Worm (Caenorhabditis elegans) whole organism, L4 larva: ENCODE data around the gene C50D2.6.

Experiments used
- F37D6.2 ChIP-seq: sonication (generic microtip); optimal IDR thresholded peaks from 2 replicates; lab custom pipeline; 2016; ENCODE audit warnings: mild to moderate bottlenecking, missing genetic modification characterization, missing compliant biosample characterization
- F44E2.7 ChIP-seq: fragments of 200-800 bp; sonication (Bioruptor generic); IDR thresholded peaks from 2 replicates; pipeline ENCODE4 v2.1.2; 2022; ENCODE audit warnings: missing genetic modification characterization, missing compliant biosample characterization
- F49E8.2 ChIP-seq: sonication (generic microtip); optimal IDR thresholded peaks from 2 replicates; lab custom pipeline; 2016; ENCODE audit warnings: missing compliant biosample characterization, mild to moderate bottlenecking, missing genetic modification characterization, borderline replicate concordance
- R02D3.7 ChIP-seq: fragments of 150-350 bp; sonication (generic microtip); optimal IDR thresholded peaks from 3 replicates; lab custom pipeline; 2014; ENCODE audit warnings: missing biosample characterization, missing genetic modification characterization
- T26A8.4 ChIP-seq: fragments of 200-800 bp; sonication (Bioruptor generic); IDR thresholded peaks from 2 replicates; pipeline ENCODE4 v1.3.6; 2022; ENCODE audit warnings: missing genetic modification characterization, missing compliant biosample characterization
- Y48G9A.11 ChIP-seq: fragments of 200-800 bp; sonication (Bioruptor generic); IDR thresholded peaks from 2 replicates; pipeline ENCODE4 v1.3.6; 2022; ENCODE audit warnings: missing genetic modification reagents, missing genetic modification characterization, missing compliant biosample characterization
- Y75B8A.6 ChIP-seq: fragments of 200-800 bp; sonication (Bioruptor generic); IDR thresholded peaks from 2 replicates; pipeline ENCODE4 v1.3.6; 2022; ENCODE audit warnings: missing genetic modification reagents, missing genetic modification characterization, missing compliant biosample characterization
- ZK337.2 ChIP-seq: fragments of 200-800 bp; sonication (Bioruptor generic); IDR thresholded peaks from 2 replicates; pipeline ENCODE4 v1.3.6; 2022; ENCODE audit warnings: missing genetic modification reagents, missing genetic modification characterization, missing compliant biosample characterization
- ama-1 ChIP-seq: fragments of 150-350 bp; optimal IDR thresholded peaks from 2 replicates; lab custom pipeline; 2014; ENCODE audit warnings: inconsistent platforms, mixed read lengths
- attf-4 ChIP-seq: sonication (generic microtip); optimal IDR thresholded peaks from 3 replicates; lab custom pipeline; 2017; ENCODE audit warnings: missing biosample characterization, missing genetic modification characterization
- ceh-44 ChIP-seq: fragments of 200-800 bp; sonication (Bioruptor generic); IDR thresholded peaks from 2 replicates; pipeline ENCODE4 v1.3.6; 2022; ENCODE audit warnings: missing genetic modification reagents, missing genetic modification characterization, missing compliant biosample characterization
- ceh-62 ChIP-seq: sonication (generic microtip); optimal IDR thresholded peaks from 2 replicates; lab custom pipeline; 2017; ENCODE audit warnings: missing biosample characterization, missing genetic modification characterization
- ceh-82 ChIP-seq: sonication (generic microtip); optimal IDR thresholded peaks from 2 replicates; lab custom pipeline; 2017; ENCODE audit warnings: missing biosample characterization, missing genetic modification characterization
- ces-1 ChIP-seq: fragments of 150-350 bp; sonication (generic microtip); optimal IDR thresholded peaks from 4 replicates; lab custom pipeline; 2014; ENCODE audit warnings: missing biosample characterization, missing genetic modification reagents, missing genetic modification characterization
- daf-12 ChIP-seq: fragments of 150-350 bp; optimal IDR thresholded peaks from 2 replicates; lab custom pipeline; 2014; ENCODE audit warnings: missing biosample characterization, missing genetic modification reagents, missing genetic modification characterization
- daf-16 ChIP-seq, 3 experiments: sonication (generic microtip); optimal IDR thresholded peaks; 2 replicates each; lab custom pipeline; 2016 to 2017; ENCODE audit warnings: missing genetic modification characterization in 3 of 3, missing genetic modification reagents in 3 of 3, mild to moderate bottlenecking in 2 of 3, missing compliant biosample characterization in 2 of 3, missing biosample characterization in 1 of 3, moderate library complexity in 1 of 3
- daf-8 ChIP-seq: fragments of 200-800 bp; sonication (Bioruptor generic); IDR thresholded peaks from 2 replicates; pipeline ENCODE4 v1.3.6; 2022; ENCODE audit warnings: missing genetic modification characterization, missing compliant biosample characterization
- dmd-6 ChIP-seq: fragments of 200-800 bp; sonication (Bioruptor generic); IDR thresholded peaks from 2 replicates; pipeline ENCODE4 v1.3.6; 2022; ENCODE audit warnings: missing genetic modification reagents, missing genetic modification characterization, missing compliant biosample characterization
- dpl-1 ChIP-seq: fragments of 150-350 bp; optimal IDR thresholded peaks from 2 replicates; lab custom pipeline; 2014; ENCODE audit warnings: missing biosample characterization, missing genetic modification reagents, missing genetic modification characterization
- dve-1 ChIP-seq: sonication (generic microtip); optimal IDR thresholded peaks from 2 replicates; lab custom pipeline; 2017; ENCODE audit warnings: antibody characterized with exemption, mild to moderate bottlenecking, missing genetic modification characterization, missing compliant biosample characterization; ENCODE audit not compliant: insufficient read depth
- egl-43 ChIP-seq: fragments of 200-800 bp; sonication (Bioruptor generic); IDR thresholded peaks from 2 replicates; pipeline ENCODE4 v1.3.6; 2022; ENCODE audit warnings: missing genetic modification reagents, missing genetic modification characterization, missing compliant biosample characterization
- hlh-30 ChIP-seq: sonication (generic microtip); optimal IDR thresholded peaks from 2 replicates; lab custom pipeline; 2017; ENCODE audit warnings: antibody characterized with exemption, mild to moderate bottlenecking, missing genetic modification characterization, missing compliant biosample characterization; ENCODE audit not compliant: insufficient read depth
- jun-1 ChIP-seq: fragments of 150-350 bp; optimal IDR thresholded peaks from 2 replicates; lab custom pipeline; 2014; ENCODE audit warnings: missing biosample characterization, missing genetic modification reagents, missing genetic modification characterization
- lin-1 ChIP-seq: fragments of 200-800 bp; sonication (Bioruptor generic); IDR thresholded peaks from 2 replicates; pipeline ENCODE4 v1.3.6; 2022; ENCODE audit warnings: missing genetic modification reagents, missing genetic modification characterization, missing compliant biosample characterization
- lin-29 ChIP-seq: fragments of 200-800 bp; sonication (Bioruptor generic); IDR thresholded peaks from 2 replicates; pipeline ENCODE4 v1.3.6; 2022; ENCODE audit warnings: missing genetic modification reagents, missing genetic modification characterization, missing compliant biosample characterization
- lsy-2 ChIP-seq, 2 experiments: fragments of 150-350 bp in 1 of 2; sonication (generic microtip) in 1 of 2; optimal IDR thresholded peaks; 2 replicates each; lab custom pipeline; 2014 to 2017; ENCODE audit warnings: missing biosample characterization in 2 of 2, missing genetic modification characterization in 2 of 2
- madf-5 ChIP-seq, 2 experiments: fragments of 200-800 bp; sonication (Bioruptor generic); IDR thresholded peaks; 2 replicates each; pipeline ENCODE4 v1.3.6; 2022; ENCODE audit warnings: missing compliant biosample characterization in 2 of 2, missing genetic modification characterization in 2 of 2
- madf-9 ChIP-seq: fragments of 200-800 bp; sonication (Bioruptor generic); conservative IDR thresholded peaks from 2 replicates; pipeline ENCODE4 v1.3.6; 2022; ENCODE audit warnings: missing genetic modification reagents, missing genetic modification characterization, missing compliant biosample characterization
- nhr-10 ChIP-seq: fragments of 150-350 bp; optimal IDR thresholded peaks from 2 replicates; lab custom pipeline; 2014; ENCODE audit warnings: missing biosample characterization, missing genetic modification characterization
- nhr-102 ChIP-seq: sonication (generic microtip); optimal IDR thresholded peaks from 2 replicates; lab custom pipeline; 2016; ENCODE audit warnings: mild to moderate bottlenecking, missing genetic modification characterization, moderate library complexity, missing compliant biosample characterization
- nhr-11 ChIP-seq: fragments of 150-350 bp; optimal IDR thresholded peaks from 2 replicates; lab custom pipeline; 2014; ENCODE audit warnings: missing biosample characterization, missing genetic modification characterization
- nhr-111 ChIP-seq: fragments of 200-800 bp; sonication (Bioruptor generic); optimal IDR thresholded peaks from 2 replicates; lab custom pipeline; 2018; ENCODE audit warnings: mild to moderate bottlenecking, missing genetic modification characterization, missing compliant biosample characterization
- nhr-237 ChIP-seq: sonication (generic microtip); optimal IDR thresholded peaks from 2 replicates; lab custom pipeline; 2017; ENCODE audit warnings: missing biosample characterization, missing genetic modification characterization
- nhr-25 ChIP-seq: sonication (generic microtip); optimal IDR thresholded peaks from 2 replicates; lab custom pipeline; 2017; ENCODE audit warnings: missing genetic modification characterization, mild to moderate bottlenecking, missing compliant biosample characterization, antibody characterized with exemption, moderate library complexity, borderline replicate concordance; ENCODE audit not compliant: insufficient read depth
- nhr-6 ChIP-seq: fragments of 150-350 bp; optimal IDR thresholded peaks from 2 replicates; lab custom pipeline; 2014; ENCODE audit warnings: missing biosample characterization, missing genetic modification characterization
- nhr-76 ChIP-seq: fragments of 150-350 bp; optimal IDR thresholded peaks from 2 replicates; lab custom pipeline; 2014; ENCODE audit warnings: missing biosample characterization, missing genetic modification characterization
- nhr-77 ChIP-seq: fragments of 150-350 bp; optimal IDR thresholded peaks from 2 replicates; lab custom pipeline; 2014; ENCODE audit warnings: missing biosample characterization, missing genetic modification characterization
- pha-4 ChIP-seq, 2 experiments: fragments of 150-350 bp in 1 of 2; fragments of 200-800 bp in 1 of 2; sonication (Bioruptor generic) in 1 of 2; IDR thresholded peaks in 1 of 2; optimal IDR thresholded peaks in 1 of 2; 2 replicates each; pipeline versions ENCODE4 v1.3.6 to Lab custom; 2014 to 2022; ENCODE audit warnings: missing genetic modification characterization in 2 of 2, missing genetic modification reagents in 2 of 2, missing biosample characterization in 1 of 2, missing compliant biosample characterization in 1 of 2
- rbr-2 ChIP-seq: sonication (generic microtip); optimal IDR thresholded peaks from 2 replicates; lab custom pipeline; 2016; ENCODE audit warnings: missing genotype, missing genetic modification characterization, missing compliant biosample characterization
- snpc-1.2 ChIP-seq: fragments of 200-800 bp; sonication (Bioruptor generic); IDR thresholded peaks from 2 replicates; pipeline ENCODE4 v1.3.6; 2022; ENCODE audit warnings: missing genetic modification reagents, missing genetic modification characterization, missing compliant biosample characterization
- unc-130 ChIP-seq: sonication (generic microtip); optimal IDR thresholded peaks from 2 replicates; lab custom pipeline; 2016; ENCODE audit warnings: missing genetic modification reagents, missing genetic modification characterization, missing compliant biosample characterization
- unc-62 ChIP-seq, 3 experiments: fragments of 150-350 bp in 1 of 3; sonication (generic microtip); optimal IDR thresholded peaks in 2 of 3; peaks in 1 of 3; 1 replicate in 1 of 3; 2 replicates in 2 of 3; lab custom pipeline; 2014 to 2017; ENCODE audit warnings: missing biosample characterization in 3 of 3, missing genetic modification characterization in 3 of 3, missing genetic modification reagents in 3 of 3, missing genotype in 1 of 3
- vab-7 ChIP-seq: fragments of 200-800 bp; sonication (Bioruptor generic); IDR thresholded peaks from 2 replicates; pipeline ENCODE4 v1.3.6; 2022; ENCODE audit warnings: missing genetic modification reagents, missing genetic modification characterization, missing compliant biosample characterization
- zfp-2 ChIP-seq: sonication (generic microtip); optimal IDR thresholded peaks from 2 replicates; lab custom pipeline; 2016; ENCODE audit warnings: mild to moderate bottlenecking, missing genetic modification characterization, missing compliant biosample characterization
- zfp-3 ChIP-seq: fragments of 200-800 bp; sonication (Bioruptor generic); conservative IDR thresholded peaks from 2 replicates; pipeline ENCODE4 v1.3.6; 2022; ENCODE audit warnings: missing genetic modification reagents, missing genetic modification characterization, missing compliant biosample characterization
- zip-2 ChIP-seq: fragments of 150-350 bp; optimal IDR thresholded peaks from 2 replicates; lab custom pipeline; 2014; ENCODE audit warnings: missing biosample characterization, missing genetic modification characterization
- ztf-11 ChIP-seq: fragments of 150-350 bp; optimal IDR thresholded peaks from 2 replicates; lab custom pipeline; 2014; ENCODE audit warnings: missing biosample characterization, missing genetic modification characterization

The C50D2.6 gene

DNA sequence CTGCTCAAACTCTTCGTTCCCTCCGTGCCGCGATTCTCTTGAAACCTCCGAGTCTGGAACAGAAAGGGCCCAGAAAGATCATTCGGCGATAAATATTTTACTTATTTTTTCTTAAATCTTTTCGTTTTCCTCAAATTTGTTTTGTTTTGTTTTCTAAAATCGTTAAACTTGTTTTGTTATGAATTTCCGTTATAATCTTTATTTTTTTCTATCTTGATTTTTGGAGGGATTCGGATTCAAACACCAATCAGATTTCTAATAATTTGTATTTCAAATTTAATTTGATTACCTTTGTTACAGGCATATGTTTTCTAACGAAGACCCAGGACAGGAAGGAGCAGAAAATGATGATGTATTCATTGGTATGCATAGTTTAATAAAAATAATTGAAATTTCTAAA lies 37.0 kb upstream of the C50D2.6 start, which contains the start of gene C23H3.5:
TSS of gene C23H3.5 (plus strand) at position 301 of the 400 bp plus-strand sequence.
- no peak for TF ChIP-seq F44E2.7 (GFP tag; lab: Robert Waterston, UW)
- no peak for TF ChIP-seq nhr-11 (tag; lab: Kevin White, UChicago)
- TF ChIP-seq lin-29, result no peak
- TF ChIP-seq daf-12 (tag; lab: Kevin White, UChicago), result no peak
- TF ChIP-seq dve-1 (tag; lab: Kevin White, UChicago), result no peak
- TF ChIP-seq zfp-3 (GFP tag; lab: Robert Waterston, UW), result no peak
- no peak for TF ChIP-seq nhr-25 (tag; lab: Kevin White, UChicago)
- TF ChIP-seq ama-1 (lab: Kevin White, UChicago), result no peak
- no peak for TF ChIP-seq lsy-2 (tag; optimal IDR thresholded peaks at IDR 0.05; lab: Kevin White, UChicago)
- no peak for TF ChIP-seq nhr-76 (tag; lab: Kevin White, UChicago)
- no peak for TF ChIP-seq zfp-2 (tag; lab: Kevin White, UChicago)

DNA sequence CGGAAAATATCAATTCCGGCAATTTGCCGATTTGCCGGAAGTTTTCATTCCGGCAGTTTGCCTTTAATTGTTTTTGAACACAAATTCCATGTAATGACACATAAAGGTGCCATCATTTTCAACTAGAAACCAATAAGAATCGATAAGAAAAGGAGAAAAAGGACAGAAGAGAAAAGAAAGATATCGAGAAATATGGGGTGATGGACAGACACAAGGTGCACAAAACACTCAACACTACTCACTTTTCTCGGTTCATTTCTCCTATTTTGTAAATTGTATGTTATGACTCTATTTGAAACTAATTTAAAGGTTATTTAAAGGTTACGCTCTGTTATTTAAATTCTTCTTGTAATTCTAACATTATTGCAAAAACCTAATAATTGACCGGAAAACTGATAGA lies 33.4 kb upstream of the C50D2.6 start:
- TF ChIP-seq Y75B8A.6 (GFP tag; lab: Robert Waterston, UW) (no peak), madf-9 (GFP tag; lab: Robert Waterston, UW) (no peak), F49E8.2 (tag; lab: Kevin White, UChicago) (no peak), rbr-2 (tag; lab: Kevin White, UChicago) (no peak), unc-62 (GFP tag; optimal IDR thresholded peaks at IDR 0.05 in 1 of 2; lab: Kevin White, UChicago) (no peak), unc-62 (tag; optimal IDR thresholded peaks at IDR 0.05; lab: Kevin White, UChicago) (no peak), nhr-25 (tag; lab: Kevin White, UChicago) (no peak), pha-4 (GFP tag; IDR thresholded peaks at IDR 0.05; lab: Robert Waterston, UW) (no peak), pha-4 (tag; optimal IDR thresholded peaks at IDR 0.05; lab: Kevin White, UChicago) (no peak), dmd-6 (peak; percentile 25; the same call in 1 of the 2 replicates), F37D6.2 (tag; lab: Kevin White, UChicago) (no peak), zfp-2 (tag; lab: Kevin White, UChicago) (no peak), ZK337.2 (GFP tag; lab: Robert Waterston, UW) (no peak), dpl-1 (GFP tag; lab: Kevin White, UChicago) (no peak), nhr-6 (tag; lab: Kevin White, UChicago) (no peak), ztf-11 (tag; lab: Kevin White, UChicago) (no peak), nhr-10 (tag; lab: Kevin White, UChicago) (no peak), hlh-30 (tag; lab: Kevin White, UChicago) (no peak), egl-43 (GFP tag; lab: Robert Waterston, UW) (no peak), nhr-111 (GFP tag; lab: Kevin White, UChicago) (no peak), zip-2 (tag; lab: Kevin White, UChicago) (no peak), R02D3.7 (no peak), nhr-237 (tag; lab: Kevin White, UChicago) (no peak), nhr-77 (peak; percentile 53), ceh-82 (tag; lab: Kevin White, UChicago) (no peak), jun-1 (no peak), snpc-1.2 (GFP tag; lab: Robert Waterston, UW) (no peak), attf-4 (tag; lab: Kevin White, UChicago) (no peak), dve-1 (tag; lab: Kevin White, UChicago) (peak; percentile 45), nhr-102 (tag; lab: Kevin White, UChicago) (no peak), ceh-62 (no peak), T26A8.4 (GFP tag; lab: Robert Waterston, UW) (no peak), daf-8 (GFP tag; lab: Robert Waterston, UW) (no peak), unc-130 (GFP tag; lab: Kevin White, UChicago) (no peak), lin-1 (GFP tag; lab: Robert Waterston, UW) (no peak), vab-7 (GFP tag; lab: Robert Waterston, UW) (no peak), ces-1 (GFP tag; lab: Kevin White, UChicago) (no peak), madf-5 (GFP tag; IDR thresholded peaks at IDR 0.05; lab: Robert Waterston, UW) (0 out of 4 replicates have a peak, but pooled peaks of 1 of the 2 experiments have one; percentile 46), daf-16 (GFP tag; optimal IDR thresholded peaks at IDR 0.05; lab: Kevin White, UChicago) (no peak), daf-16 (tag; optimal IDR thresholded peaks at IDR 0.05; lab: Kevin White, UChicago) (no peak), ceh-44 (GFP tag; lab: Robert Waterston, UW) (no peak), Y48G9A.11 (GFP tag; lab: Robert Waterston, UW) (no peak)
